Fruit fly (Drosophila melanogaster): ENCODE data around the gene Lcp65Af.
A peak's percentile ranks its signal among the peaks of the same experiment; 100 is the strongest.

Lcp65Af gene

dm6 chr3L:6124616-6125408 lies 11.8 kb downstream of the Lcp65Af start (continued):
- peak; percentile 87 for TF ChIP-seq HHEX (GFP tag; optimal IDR thresholded peaks at IDR 0.05)
- peak; percentile 76 for TF ChIP-seq CG11696 (GFP tag; IDR thresholded peaks at IDR 0.05)
- peak; percentile 72 for TF ChIP-seq CG2712 (tag; optimal IDR thresholded peaks at IDR 0.05)
- TF ChIP-seq CG30020 (tag; optimal IDR thresholded peaks at IDR 0.05) = peak; percentile 97
- no peak for TF ChIP-seq ham (GFP tag; IDR thresholded peaks at IDR 0.05)
- peak; percentile 53; the same call in 1 of the 2 replicates for TF ChIP-seq klu (GFP tag; IDR thresholded peaks at IDR 0.05)
- peak; percentile 50 for TF ChIP-seq tio (GFP tag; optimal IDR thresholded peaks at IDR 0.05)
- TF ChIP-seq dimm (GFP tag; IDR thresholded peaks at IDR 0.05) = 0 out of 2 replicates have a peak, but pooled peaks have one; percentile 34
- peak; percentile 89 for TF ChIP-seq CG1233 (GFP tag; optimal IDR thresholded peaks at IDR 0.05)
- peak; percentile 69 for TF ChIP-seq tin (GFP tag; optimal IDR thresholded peaks at IDR 0.05)
- no peak for TF ChIP-seq Poxn (GFP tag; IDR thresholded peaks at IDR 0.05)
- peak; percentile 42 for TF ChIP-seq gem (tag; optimal IDR thresholded peaks at IDR 0.05)
- TF ChIP-seq bbx (GFP tag; IDR thresholded peaks at IDR 0.05; ENCODE audit: partially characterized antibody) = no peak
- peak; percentile 18 for TF ChIP-seq MESR4 (GFP tag; optimal IDR thresholded peaks at IDR 0.05)
- TF ChIP-seq CG7357 (GFP tag; IDR thresholded peaks at IDR 0.05) = peak; percentile 88
- TF ChIP-seq CG13123 (GFP tag; optimal IDR thresholded peaks at IDR 0.05) = peak; percentile 24
- no peak for TF ChIP-seq dan (GFP tag; IDR thresholded peaks at IDR 0.05)
- peak; percentile 83 for TF ChIP-seq kni (GFP tag; optimal IDR thresholded peaks at IDR 0.05)
- no peak for TF ChIP-seq nom (GFP tag; optimal IDR thresholded peaks at IDR 0.05)
- TF ChIP-seq CG11085 (GFP tag; IDR thresholded peaks at IDR 0.05) = peak; percentile 83
- peak; percentile 76; the same call in 2 of the 3 replicates for TF ChIP-seq so (GFP tag; IDR thresholded peaks at IDR 0.05)
- TF ChIP-seq CG5245 (GFP tag; optimal IDR thresholded peaks at IDR 0.05) = peak; percentile 69
- TF ChIP-seq CG9932 (GFP tag; IDR thresholded peaks at IDR 0.05) = peak; percentile 59; the same call in 1 of the 2 replicates
- TF ChIP-seq zen (tag; optimal IDR thresholded peaks at IDR 0.05) = peak; percentile 55
- peak; percentile 26 for TF ChIP-seq Myb (GFP tag; optimal IDR thresholded peaks at IDR 0.05)
- TF ChIP-seq CG7963 (GFP tag; IDR thresholded peaks at IDR 0.05; ENCODE audit: partially characterized antibody) = no peak
- TF ChIP-seq CG8478 (optimal IDR thresholded peaks at IDR 0.05) = no peak
- TF ChIP-seq CG7271 (tag; optimal IDR thresholded peaks at IDR 0.05) = peak; percentile 87
- peak; percentile 79 for TF ChIP-seq CG11247 (GFP tag; IDR thresholded peaks at IDR 0.05)
- TF ChIP-seq sens-2 (GFP tag; IDR thresholded peaks at IDR 0.05) = peak; percentile 84
- TF ChIP-seq gcm2 (GFP tag; optimal IDR thresholded peaks at IDR 0.05) = no peak
- no peak for TF ChIP-seq ato (GFP tag; IDR thresholded peaks at IDR 0.05; ENCODE audit: partially characterized antibody)
- peak; percentile 55 for TF ChIP-seq CG8388 (GFP tag; optimal IDR thresholded peaks at IDR 0.05)
- TF ChIP-seq CG17359 (tag; optimal IDR thresholded peaks at IDR 0.05) = peak; percentile 77
- TF ChIP-seq Chrac-16 (GFP tag; optimal IDR thresholded peaks at IDR 0.05) = no peak
- TF ChIP-seq B-H1 (GFP tag; IDR thresholded peaks at IDR 0.05) = peak; percentile 70; the same call in 2 of the 3 replicates
- TF ChIP-seq CG2199 (GFP tag; IDR thresholded peaks at IDR 0.05) = peak; percentile 75; the same call in 2 of the 3 replicates
- TF ChIP-seq CG2678 (tag; optimal IDR thresholded peaks at IDR 0.05) = no peak
- no peak for TF ChIP-seq CG4282 (GFP tag; optimal IDR thresholded peaks at IDR 0.05)
- TF ChIP-seq CG1024 (GFP tag; IDR thresholded peaks at IDR 0.05) = peak; percentile 89
- peak; percentile 64 for TF ChIP-seq E2f2 (GFP tag; IDR thresholded peaks at IDR 0.05)
- peak; percentile 34 for TF ChIP-seq CG12236 (GFP tag; optimal IDR thresholded peaks at IDR 0.05)
- peak; percentile 89 for TF ChIP-seq Meics (GFP tag; optimal IDR thresholded peaks at IDR 0.05)
- TF ChIP-seq Abd-B (GFP tag; optimal IDR thresholded peaks at IDR 0.05) = peak; percentile 5
- TF ChIP-seq chn (GFP tag; optimal IDR thresholded peaks at IDR 0.05) = no peak
- peak; percentile 56 for TF ChIP-seq CG30431 (GFP tag; optimal IDR thresholded peaks at IDR 0.05)
- TF ChIP-seq pros (GFP tag; optimal IDR thresholded peaks at IDR 0.05) = no peak
- peak; percentile 43 for TF ChIP-seq da (GFP tag; optimal IDR thresholded peaks at IDR 0.05)
- peak; percentile 29 for TF ChIP-seq nmo (GFP tag; optimal IDR thresholded peaks at IDR 0.05)

All from whole organism, embryonic.